Worm (Caenorhabditis elegans) whole organism, young adult: Measurements from ENCODE around the gene Y62H9A.2.

Experiments used
- B0019.2 ChIP-seq: fragments of 200-800 bp; sonication (Bioruptor generic); conservative IDR thresholded peaks from 2 replicates; pipeline ENCODE4 v1.3.6; 2022; ENCODE audit warnings: missing genetic modification reagents, missing genetic modification characterization, missing compliant biosample characterization
- B0035.1 ChIP-seq: sonication (generic microtip); optimal IDR thresholded peaks from 2 replicates; lab custom pipeline; 2016; ENCODE audit warnings: missing genetic modification characterization, mild to moderate bottlenecking, missing compliant biosample characterization, missing genotype, missing genetic modification reagents
- B0261.1 ChIP-seq: sonication (generic microtip); optimal IDR thresholded peaks from 2 replicates; lab custom pipeline; 2016; ENCODE audit warnings: mild to moderate bottlenecking, missing genetic modification characterization, moderate library complexity, missing compliant biosample characterization
- Y67H2A.10 ChIP-seq: fragments of 200-800 bp; sonication (Bioruptor generic); conservative IDR thresholded peaks from 2 replicates; pipeline ENCODE4 v1.3.6; 2022; ENCODE audit warnings: missing genetic modification reagents, missing genetic modification characterization, missing compliant biosample characterization
- Y95B8A.8 ChIP-seq: fragments of 200-800 bp; sonication (Bioruptor generic); IDR thresholded peaks from 2 replicates; pipeline ENCODE4 v1.3.6; 2022; ENCODE audit warnings: missing genetic modification reagents, missing genetic modification characterization, missing compliant biosample characterization
- ZK185.1 ChIP-seq: sonication (generic microtip); optimal IDR thresholded peaks from 2 replicates; lab custom pipeline; 2016; ENCODE audit warnings: mild to moderate bottlenecking, missing genetic modification characterization, missing compliant biosample characterization; ENCODE audit not compliant: poor library complexity, severe bottlenecking
- ama-1 ChIP-seq, 3 experiments: fragments of 150-350 bp in 1 of 3; sonication (generic microtip) in 2 of 3; optimal IDR thresholded peaks; 2 replicates each; lab custom pipeline; 2014 to 2018; ENCODE audit warnings: missing biosample characterization in 2 of 3, missing genetic modification characterization in 2 of 3, missing genetic modification reagents in 2 of 3
- atf-7 ChIP-seq: sonication (generic microtip); optimal IDR thresholded peaks from 2 replicates; lab custom pipeline; 2017; ENCODE audit warnings: mild to moderate bottlenecking, missing genetic modification characterization, missing compliant biosample characterization
- attf-5 ChIP-seq: fragments of 200-800 bp; sonication (Bioruptor generic); optimal IDR thresholded peaks from 2 replicates; lab custom pipeline; 2018; ENCODE audit warnings: mild to moderate bottlenecking, missing genetic modification characterization, missing compliant biosample characterization
- attf-6 ChIP-seq: fragments of 200-800 bp; sonication (Bioruptor generic); IDR thresholded peaks from 2 replicates; pipeline ENCODE4 v1.3.6; 2022; ENCODE audit warnings: missing genetic modification reagents, missing genetic modification characterization, missing compliant biosample characterization
- ccch-3 ChIP-seq: fragments of 200-800 bp; sonication (Bioruptor generic); optimal IDR thresholded peaks from 2 replicates; lab custom pipeline; 2018; ENCODE audit warnings: mild to moderate bottlenecking, missing genetic modification characterization, missing compliant biosample characterization
- ceh-91 ChIP-seq: fragments of 200-800 bp; sonication (Bioruptor generic); IDR thresholded peaks from 2 replicates; pipeline ENCODE4 v1.3.6; 2022; ENCODE audit warnings: missing genetic modification reagents, missing genetic modification characterization, missing compliant biosample characterization
- chd-7 ChIP-seq: sonication (generic microtip); optimal IDR thresholded peaks from 2 replicates; lab custom pipeline; 2016; ENCODE audit warnings: mild to moderate bottlenecking, missing genetic modification characterization, moderate library complexity, missing compliant biosample characterization
- dox-1 ChIP-seq: fragments of 200-800 bp; sonication (Bioruptor generic); IDR thresholded peaks from 2 replicates; pipeline ENCODE4 v1.3.6; 2022; ENCODE audit warnings: missing genetic modification reagents, missing genetic modification characterization, missing compliant biosample characterization
- egl-18 ChIP-seq: fragments of 200-800 bp; sonication (Bioruptor generic); IDR thresholded peaks from 2 replicates; pipeline ENCODE4 v1.3.6; 2022; ENCODE audit warnings: missing genetic modification reagents, missing genetic modification characterization, missing compliant biosample characterization
- egl-44 ChIP-seq: fragments of 200-800 bp; sonication (Bioruptor generic); IDR thresholded peaks from 2 replicates; pipeline ENCODE4 v1.3.6; 2022; ENCODE audit warnings: missing genetic modification reagents, missing genetic modification characterization, missing compliant biosample characterization
- ets-4 ChIP-seq: fragments of 200-800 bp; sonication (Bioruptor generic); optimal IDR thresholded peaks from 2 replicates; lab custom pipeline; 2018; ENCODE audit warnings: mild to moderate bottlenecking, missing genetic modification characterization, missing compliant biosample characterization
- fkh-3 ChIP-seq: sonication (generic microtip); optimal IDR thresholded peaks from 2 replicates; lab custom pipeline; 2016; ENCODE audit warnings: mild to moderate bottlenecking, missing genetic modification characterization, missing compliant biosample characterization
- gei-17 ChIP-seq: fragments of 200-800 bp; sonication (Bioruptor generic); optimal IDR thresholded peaks from 2 replicates; lab custom pipeline; 2018; ENCODE audit warnings: mild to moderate bottlenecking, missing genetic modification characterization, missing compliant biosample characterization
- hlh-12 ChIP-seq: sonication (generic microtip); optimal IDR thresholded peaks from 2 replicates; lab custom pipeline; 2016; ENCODE audit warnings: missing genetic modification characterization, missing compliant biosample characterization
- hlh-26 ChIP-seq: fragments of 200-800 bp; sonication (Bioruptor generic); conservative IDR thresholded peaks from 2 replicates; pipeline ENCODE4 v1.3.6; 2022; ENCODE audit warnings: missing genetic modification reagents, missing genetic modification characterization, missing compliant biosample characterization
- hrde-1 ChIP-seq: sonication (generic microtip); optimal IDR thresholded peaks from 2 replicates; lab custom pipeline; 2016; ENCODE audit warnings: missing genetic modification characterization, mild to moderate bottlenecking, missing compliant biosample characterization, moderate library complexity, missing genotype, missing genetic modification reagents, borderline replicate concordance
- lag-1 ChIP-seq: fragments of 200-800 bp; sonication (Bioruptor generic); IDR thresholded peaks from 2 replicates; pipeline ENCODE4 v1.3.6; 2022; ENCODE audit warnings: missing genetic modification reagents, missing genetic modification characterization, missing compliant biosample characterization
- let-607 ChIP-seq, 2 experiments: fragments of 200-800 bp in 1 of 2; sonication (Bioruptor generic) in 1 of 2; sonication (generic microtip) in 1 of 2; optimal IDR thresholded peaks; 2 replicates each; lab custom pipeline; 2016 to 2018; ENCODE audit warnings: mild to moderate bottlenecking in 2 of 2, missing compliant biosample characterization in 2 of 2, missing genetic modification characterization in 2 of 2, moderate library complexity in 2 of 2, missing genotype in 1 of 2
- lin-26 ChIP-seq: fragments of 200-800 bp; sonication (Bioruptor generic); IDR thresholded peaks from 2 replicates; pipeline ENCODE4 v1.3.6; 2022; ENCODE audit warnings: missing genetic modification reagents, missing genetic modification characterization, missing compliant biosample characterization
- mel-28 ChIP-seq: sonication (generic microtip); optimal IDR thresholded peaks from 2 replicates; lab custom pipeline; 2016; ENCODE audit warnings: borderline replicate concordance, mild to moderate bottlenecking, missing genetic modification characterization, missing compliant biosample characterization
- nfya-1 ChIP-seq: sonication (generic microtip); optimal IDR thresholded peaks from 2 replicates; lab custom pipeline; 2017; ENCODE audit warnings: antibody characterized with exemption, missing compliant biosample characterization, missing genetic modification characterization, borderline replicate concordance; ENCODE audit not compliant: insufficient read depth
- nfya-2 ChIP-seq: fragments of 200-800 bp; sonication (Bioruptor generic); IDR thresholded peaks from 2 replicates; pipeline ENCODE4 v1.3.6; 2022; ENCODE audit warnings: missing genetic modification reagents, missing genetic modification characterization, missing compliant biosample characterization
- nfyb-1 ChIP-seq: fragments of 200-800 bp; sonication (Bioruptor generic); IDR thresholded peaks from 2 replicates; pipeline ENCODE4 v1.3.6; 2022; ENCODE audit warnings: missing genetic modification reagents, missing genetic modification characterization, missing compliant biosample characterization
- pbrm-1 ChIP-seq: fragments of 200-800 bp; sonication (Bioruptor generic); IDR thresholded peaks from 2 replicates; pipeline ENCODE4 v1.3.6; 2022; ENCODE audit warnings: missing genetic modification reagents, missing genetic modification characterization, missing compliant biosample characterization
- rpc-1 ChIP-seq, 2 experiments: fragments of 150-350 bp in 1 of 2; sonication (generic microtip) in 1 of 2; optimal IDR thresholded peaks; 2 replicates each; lab custom pipeline; 2014 to 2018; ENCODE audit warnings: missing biosample characterization in 1 of 2, missing genetic modification characterization in 1 of 2, missing genetic modification reagents in 1 of 2, missing genotype in 1 of 2
- sea-2 ChIP-seq: fragments of 200-800 bp; sonication (Bioruptor generic); IDR thresholded peaks from 2 replicates; pipeline ENCODE4 v1.3.6; 2022; ENCODE audit warnings: missing genetic modification characterization, missing compliant biosample characterization
- sptf-2 ChIP-seq: fragments of 200-800 bp; sonication (Bioruptor generic); optimal IDR thresholded peaks from 2 replicates; lab custom pipeline; 2018; ENCODE audit warnings: mild to moderate bottlenecking, missing genetic modification characterization, missing compliant biosample characterization
- tlf-1 ChIP-seq: fragments of 200-800 bp; sonication (Bioruptor generic); optimal IDR thresholded peaks from 2 replicates; lab custom pipeline; 2018; ENCODE audit warnings: mild to moderate bottlenecking, missing genetic modification characterization, missing compliant biosample characterization
- unc-62 ChIP-seq: fragments of 150-350 bp; optimal IDR thresholded peaks from 2 replicates; lab custom pipeline; 2014; ENCODE audit warnings: missing biosample characterization, missing genetic modification reagents, missing genetic modification characterization
- xnd-1 ChIP-seq: sonication (generic microtip); optimal IDR thresholded peaks from 2 replicates; lab custom pipeline; 2016; ENCODE audit warnings: missing genotype, missing genetic modification reagents, missing genetic modification characterization, missing compliant biosample characterization

Y62H9A.2 gene

ce11 chrX:11896708-11897107 lies 18.7 kb upstream of the Y62H9A.2 start:
- TF ChIP-seq attf-5 (no peak), attf-6 (GFP tag; lab: Robert Waterston, UW) (no peak), gei-17 (GFP tag; lab: Kevin White, UChicago) (no peak), dox-1 (GFP tag; lab: Robert Waterston, UW) (no peak), unc-62 (GFP tag; lab: Kevin White, UChicago) (no peak), rpc-1 (optimal IDR thresholded peaks at IDR 0.05; lab: Kevin White, UChicago) (no peak), rpc-1 (tag; optimal IDR thresholded peaks at IDR 0.05; lab: Kevin White, UChicago) (no peak), ama-1 (optimal IDR thresholded peaks at IDR 0.05; lab: Kevin White, UChicago) (no peak), ama-1 (GFP tag; optimal IDR thresholded peaks at IDR 0.05; lab: Kevin White, UChicago) (no peak), B0035.1 (tag; lab: Kevin White, UChicago) (no peak), ccch-3 (GFP tag; lab: Kevin White, UChicago) (no peak), xnd-1 (tag; lab: Kevin White, UChicago) (no peak), mel-28 (no peak), sptf-2 (no peak), chd-7 (no peak), pbrm-1 (GFP tag; lab: Robert Waterston, UW) (no peak), Y95B8A.8 (GFP tag; lab: Robert Waterston, UW) (no peak), nfya-2 (GFP tag; lab: Robert Waterston, UW) (no peak), nfya-1 (no peak), atf-7 (tag; lab: Kevin White, UChicago) (no peak), hrde-1 (tag; lab: Kevin White, UChicago) (no peak)

ce11 chrX:11892328-11892727 lies 14.3 kb upstream of the Y62H9A.2 start, which contains the start of gene Y62H9A.8:
Gene Y62H9A.8 (minus strand): TSS chrX:11892428.
- TF ChIP-seq sptf-2: no peak
- TF ChIP-seq sea-2 (GFP tag; lab: Robert Waterston, UW): no peak
- TF ChIP-seq B0035.1 (tag; lab: Kevin White, UChicago): no peak
- no peak for TF ChIP-seq ZK185.1 (tag; lab: Kevin White, UChicago)
- TF ChIP-seq B0019.2 (GFP tag; lab: Robert Waterston, UW): no peak
- TF ChIP-seq hlh-26: no peak
- TF ChIP-seq Y67H2A.10 (GFP tag; lab: Robert Waterston, UW): no peak
- no peak for TF ChIP-seq let-607 (tag; optimal IDR thresholded peaks at IDR 0.05; lab: Kevin White, UChicago)
- TF ChIP-seq egl-44 (GFP tag; lab: Robert Waterston, UW): no peak
- no peak for TF ChIP-seq dox-1 (GFP tag; lab: Robert Waterston, UW)
- TF ChIP-seq Y95B8A.8 (GFP tag; lab: Robert Waterston, UW): no peak
- TF ChIP-seq lag-1 (GFP tag; lab: Robert Waterston, UW): no peak
- no peak for TF ChIP-seq ets-4 (GFP tag; lab: Kevin White, UChicago)
- TF ChIP-seq nfya-1: no peak

- TF ChIP-seq fkh-3 (tag; lab: Kevin White, UChicago): no peak
- TF ChIP-seq B0261.1 (tag; lab: Kevin White, UChicago): no peak
- TF ChIP-seq hrde-1 (tag; lab: Kevin White, UChicago): no peak
- no peak for TF ChIP-seq egl-18
- no peak for TF ChIP-seq tlf-1 (GFP tag; lab: Kevin White, UChicago)
- TF ChIP-seq ets-4 (GFP tag; lab: Kevin White, UChicago): no peak
- no peak for TF ChIP-seq egl-44 (GFP tag; lab: Robert Waterston, UW)
- no peak for TF ChIP-seq ceh-91
- TF ChIP-seq nfyb-1 (GFP tag; lab: Robert Waterston, UW): no peak
- TF ChIP-seq lin-26 (GFP tag; lab: Robert Waterston, UW): no peak
- no peak for TF ChIP-seq hlh-12 (tag; lab: Kevin White, UChicago)
These were observed 7.6 kb upstream of the Y62H9A.2 start, which contains the start of gene Y62H9A.7 for ce11 chrX:11885577-11885976. Gene Y62H9A.7 (minus strand): TSS chrX:11885677.
